Fruit fly (Drosophila melanogaster) whole organism, wandering third instar larva: ENCODE data around the gene twin.

Experiments used
- Abd-B ChIP-seq: fragments of >200 bp; optimal IDR thresholded peaks from 2 replicates; lab custom pipeline; 2017; ENCODE audit warnings: missing biosample characterization, missing genetic modification characterization
- CG32264 ChIP-seq: fragments of 200-800 bp; sonication (Bioruptor generic); optimal IDR thresholded peaks from 2 replicates; lab custom pipeline; 2016; ENCODE audit warnings: missing biosample characterization, missing genetic modification characterization
- CG9705 ChIP-seq: fragments of 200-800 bp; sonication (Bioruptor generic); optimal IDR thresholded peaks from 2 replicates; lab custom pipeline; 2018; ENCODE audit warnings: missing biosample characterization, mild to moderate bottlenecking, missing genetic modification characterization
- CrebA ChIP-seq: fragments of 200-800 bp; sonication (Bioruptor generic); optimal IDR thresholded peaks from 2 replicates; lab custom pipeline; 2016; ENCODE audit warnings: missing biosample characterization, mild to moderate bottlenecking, missing genetic modification characterization, borderline replicate concordance
- Dfd ChIP-seq: fragments of >200 bp; optimal IDR thresholded peaks from 2 replicates; lab custom pipeline; 2017; ENCODE audit warnings: missing biosample characterization, missing genetic modification characterization
- Dif ChIP-seq: fragments of 200-275, 200-300 bp; sonication (Bioruptor generic); optimal IDR thresholded peaks from 2 replicates; lab custom pipeline; 2018; ENCODE audit warnings: missing biosample characterization, missing genetic modification characterization; ENCODE audit not compliant: partially characterized antibody
- GATAd ChIP-seq: sonication (Bioruptor generic); optimal IDR thresholded peaks from 2 replicates; lab custom pipeline; 2016; ENCODE audit warnings: missing biosample characterization, missing genetic modification characterization
- HLH106 ChIP-seq: fragments of 200-800 bp; optimal IDR thresholded peaks from 3 replicates; lab custom pipeline; 2019; ENCODE audit warnings: missing biosample characterization, mild to moderate bottlenecking, missing genetic modification characterization, moderate library complexity
- Hnf4 ChIP-seq: fragments of 200-800 bp; sonication (Bioruptor generic); optimal IDR thresholded peaks from 2 replicates; lab custom pipeline; 2016; ENCODE audit warnings: missing biosample characterization, mild to moderate bottlenecking, missing genetic modification characterization
- Hr78 ChIP-seq: fragments of >200 bp; optimal IDR thresholded peaks from 2 replicates; lab custom pipeline; 2017; ENCODE audit warnings: missing biosample characterization, missing genetic modification characterization
- Hr83 ChIP-seq: fragments of 200-300 bp; sonication (Bioruptor generic); optimal IDR thresholded peaks from 2 replicates; lab custom pipeline; 2016; ENCODE audit warnings: missing biosample characterization, mild to moderate bottlenecking, missing genetic modification characterization, moderate library complexity; ENCODE audit not compliant: poor library complexity, severe bottlenecking
- Jra ChIP-seq: sonication (Bioruptor generic); optimal IDR thresholded peaks from 2 replicates; lab custom pipeline; 2016; ENCODE audit warnings: missing biosample characterization, missing genetic modification characterization
- Mio ChIP-seq: sonication (Bioruptor generic); optimal IDR thresholded peaks from 2 replicates; lab custom pipeline; 2016; ENCODE audit warnings: missing biosample characterization, missing genetic modification characterization
- Myc ChIP-seq: fragments of >200 bp; optimal IDR thresholded peaks from 2 replicates; lab custom pipeline; 2017
- N ChIP-seq: fragments of >200 bp; optimal IDR thresholded peaks from 2 replicates; lab custom pipeline; 2018; ENCODE audit warnings: missing biosample characterization, missing external identifiers, missing genetic modification characterization
- OdsH ChIP-seq: fragments of 200-800 bp; sonication (Bioruptor generic); optimal IDR thresholded peaks from 2 replicates; lab custom pipeline; 2016; ENCODE audit warnings: missing biosample characterization, mild to moderate bottlenecking, missing genetic modification characterization
- Rel ChIP-seq, 2 experiments: fragments of 200-800 bp; sonication (Bioruptor generic) in 1 of 2; optimal IDR thresholded peaks; 2 replicates in 1 of 2; 3 replicates in 1 of 2; lab custom pipeline; 2016 to 2019; ENCODE audit warnings: mild to moderate bottlenecking in 2 of 2, missing biosample characterization in 2 of 2, missing genetic modification characterization in 2 of 2, moderate library complexity in 1 of 2
- Sp1 ChIP-seq: fragments of 200-800 bp; sonication (Bioruptor generic); optimal IDR thresholded peaks from 3 replicates; lab custom pipeline; 2019; ENCODE audit warnings: missing biosample characterization, mild to moderate bottlenecking, missing genetic modification characterization, moderate library complexity
- Vsx2 ChIP-seq: fragments of 200-300, 225-300 bp; sonication (Bioruptor generic); optimal IDR thresholded peaks from 2 replicates; lab custom pipeline; 2018; ENCODE audit warnings: missing biosample characterization, missing genetic modification characterization; ENCODE audit not compliant: partially characterized antibody
- br ChIP-seq: fragments of 200-800 bp; sonication (Bioruptor generic); optimal IDR thresholded peaks from 2 replicates; lab custom pipeline; 2016; ENCODE audit warnings: missing biosample characterization, missing genetic modification characterization
- brk ChIP-seq: fragments of 200-800 bp; sonication (Bioruptor generic); optimal IDR thresholded peaks from 2 replicates; lab custom pipeline; 2016; ENCODE audit warnings: missing biosample characterization, mild to moderate bottlenecking, missing genetic modification characterization
- dl ChIP-seq, 2 experiments: fragments of 175-275, 200-275 bp in 1 of 2; fragments of 200-275 bp in 1 of 2; sonication (Bioruptor generic); optimal IDR thresholded peaks; lab custom pipeline; 2018; ENCODE audit warnings: mild to moderate bottlenecking in 2 of 2, missing biosample characterization in 2 of 2, missing genetic modification characterization in 2 of 2, moderate library complexity in 2 of 2; ENCODE audit not compliant: partially characterized antibody in 2 of 2, insufficient read depth in 1 of 2
- dmrt93B ChIP-seq: fragments of 200-800 bp; sonication (Bioruptor generic); optimal IDR thresholded peaks from 2 replicates; lab custom pipeline; 2018; ENCODE audit warnings: missing biosample characterization, mild to moderate bottlenecking, missing genetic modification characterization
- dsf ChIP-seq: sonication (Bioruptor generic); optimal IDR thresholded peaks from 2 replicates; lab custom pipeline; 2016; ENCODE audit warnings: missing biosample characterization, missing genetic modification characterization, borderline replicate concordance
- ey ChIP-seq: fragments of 200-800 bp; sonication (Bioruptor generic); optimal IDR thresholded peaks from 2 replicates; lab custom pipeline; 2016; ENCODE audit warnings: missing biosample characterization, missing genetic modification characterization
- foxo ChIP-seq, 2 experiments: fragments of 200-800 bp; sonication (Bioruptor generic); optimal IDR thresholded peaks; 2 replicates in 1 of 2; 3 replicates in 1 of 2; lab custom pipeline; 2016 to 2017; ENCODE audit warnings: missing biosample characterization in 2 of 2, missing genetic modification characterization in 2 of 2
- fru ChIP-seq: fragments of 200-800 bp; sonication (Bioruptor generic); optimal IDR thresholded peaks from 3 replicates; lab custom pipeline; 2016; ENCODE audit warnings: missing biosample characterization, mild to moderate bottlenecking, missing genetic modification characterization
- h ChIP-seq: fragments of 200-800 bp; sonication (Bioruptor generic); optimal IDR thresholded peaks from 3 replicates; lab custom pipeline; 2016; ENCODE audit warnings: missing biosample characterization, mild to moderate bottlenecking, missing genetic modification characterization
- jim ChIP-seq: fragments of 175-275, 200-325 bp; sonication (Bioruptor generic); optimal IDR thresholded peaks from 2 replicates; lab custom pipeline; 2016; ENCODE audit warnings: missing biosample characterization, mild to moderate bottlenecking, missing genetic modification characterization
- lola ChIP-seq: fragments of >200 bp; optimal IDR thresholded peaks from 2 replicates; lab custom pipeline; 2017; ENCODE audit warnings: missing biosample characterization, missing genetic modification characterization
- pan ChIP-seq: fragments of >200 bp; optimal IDR thresholded peaks from 2 replicates; lab custom pipeline; 2017
- psq ChIP-seq: fragments of 200-800 bp; sonication (Bioruptor generic); optimal IDR thresholded peaks from 3 replicates; lab custom pipeline; 2017; ENCODE audit warnings: missing biosample characterization, mild to moderate bottlenecking, missing genetic modification characterization, moderate library complexity
- rgr ChIP-seq: fragments of 200-800 bp; sonication (Bioruptor generic); optimal IDR thresholded peaks from 3 replicates; lab custom pipeline; 2016; ENCODE audit warnings: missing biosample characterization, mild to moderate bottlenecking, missing genetic modification characterization
- sage ChIP-seq: fragments of 200-800 bp; sonication (Bioruptor generic); optimal IDR thresholded peaks from 2 replicates; lab custom pipeline; 2016; ENCODE audit warnings: missing biosample characterization, mild to moderate bottlenecking, missing genetic modification characterization
- sv ChIP-seq: fragments of 200-800 bp; sonication (Bioruptor generic); optimal IDR thresholded peaks from 3 replicates; lab custom pipeline; 2016; ENCODE audit warnings: missing biosample characterization, missing genetic modification characterization
- tai ChIP-seq: sonication (Bioruptor generic); optimal IDR thresholded peaks from 2 replicates; lab custom pipeline; 2016; ENCODE audit warnings: missing biosample characterization, missing genetic modification characterization
- usp ChIP-seq: fragments of >200 bp; optimal IDR thresholded peaks from 2 replicates; lab custom pipeline; 2017; ENCODE audit warnings: missing biosample characterization, missing genetic modification characterization
- woc ChIP-seq: sonication (Bioruptor generic); optimal IDR thresholded peaks from 2 replicates; lab custom pipeline; 2016; ENCODE audit warnings: missing biosample characterization, mild to moderate bottlenecking, missing genetic modification characterization

The twin gene

DNA sequence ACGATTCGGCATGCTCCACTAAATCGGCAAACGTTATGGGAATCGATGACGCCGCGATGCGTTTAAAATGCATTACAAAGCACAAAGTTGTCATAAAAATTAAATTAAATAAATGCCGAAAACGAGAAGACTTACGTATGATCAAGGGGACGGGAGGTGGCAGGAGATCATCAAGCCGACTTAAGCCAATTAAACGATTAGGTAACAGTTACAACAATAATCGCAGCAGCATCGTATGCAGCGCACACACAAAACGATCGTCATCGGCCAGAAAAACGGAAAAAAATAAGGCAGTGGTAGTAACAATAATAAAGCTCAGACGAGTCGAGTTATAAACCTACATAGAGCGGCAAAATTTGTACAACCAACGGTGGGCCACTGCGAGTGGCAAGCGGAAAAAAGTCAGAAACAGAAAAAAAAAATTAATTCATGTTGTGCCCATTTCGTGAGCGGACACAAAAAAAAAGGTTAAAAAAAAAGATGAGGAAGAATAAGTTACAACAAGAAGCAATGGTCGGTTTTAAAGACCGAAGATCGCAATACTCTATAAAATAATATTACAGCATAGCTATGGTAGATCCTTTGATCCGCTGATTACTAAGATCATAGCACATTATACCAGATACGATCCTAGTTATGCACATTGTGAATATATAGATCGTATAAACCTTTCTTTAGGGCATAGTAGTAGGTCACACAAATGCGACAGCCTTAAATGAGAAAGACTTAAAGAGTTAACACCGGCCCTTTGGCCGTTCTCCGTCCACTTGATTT lies 15.2 kb downstream of the twin start (continued):
- TF ChIP-seq OdsH (no peak), br (no peak), usp (GFP tag; lab: Kevin White, UChicago) (no peak), CG32264 (GFP tag; lab: Kevin White, UChicago) (no peak)

DNA sequence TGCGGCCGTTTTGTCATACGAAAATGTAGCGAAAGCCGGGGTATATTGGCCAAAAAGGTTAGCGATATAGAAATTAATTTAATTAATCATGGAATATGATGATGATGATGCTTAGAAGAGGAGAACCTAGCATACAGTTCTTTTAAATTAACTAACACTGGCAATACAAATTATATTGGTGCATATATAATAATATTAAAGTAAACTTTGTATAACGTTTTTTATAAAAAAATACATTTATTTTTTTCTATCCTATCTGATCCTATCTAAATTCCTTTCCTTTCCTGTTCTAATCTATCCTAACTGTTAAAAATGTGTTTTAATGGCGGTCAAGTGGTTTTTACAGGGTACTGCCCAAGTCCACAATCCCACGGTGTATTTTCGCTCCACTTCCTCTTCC lies 15.8 kb downstream of the twin start:
- TF ChIP-seq GATAd, result no peak
- peak; percentile 23 for TF ChIP-seq OdsH
- TF ChIP-seq br, result no peak
- TF ChIP-seq Mio (GFP tag; lab: Kevin White, UChicago), result no peak
- peak; percentile 43 for TF ChIP-seq Sp1 (GFP tag; lab: Kevin White, UChicago)
- no peak for TF ChIP-seq usp (GFP tag; lab: Kevin White, UChicago)
- no peak for TF ChIP-seq Hnf4 (GFP tag; lab: Kevin White, UChicago)
- no peak for TF ChIP-seq dl (GFP tag; optimal IDR thresholded peaks at IDR 0.05; lab: Kevin White, UChicago; ENCODE audit: insufficient read depth in 1 of 2, partially characterized antibody in 2 of 2)
- TF ChIP-seq CG32264 (GFP tag; lab: Kevin White, UChicago), result no peak
- TF ChIP-seq Rel (GFP tag; optimal IDR thresholded peaks at IDR 0.05; lab: Kevin White, UChicago), result no peak
- TF ChIP-seq Rel (tag; optimal IDR thresholded peaks at IDR 0.05; lab: Kevin White, UChicago), result no peak
- TF ChIP-seq Hr83 (GFP tag; lab: Kevin White, UChicago), result no peak
- TF ChIP-seq Dfd (GFP tag; lab: Kevin White, UChicago), result no peak
- TF ChIP-seq jim (GFP tag; lab: Kevin White, UChicago), result no peak
- TF ChIP-seq sv, result no peak
- TF ChIP-seq Dif (GFP tag; lab: Kevin White, UChicago), result no peak
- no peak for TF ChIP-seq Jra (GFP tag; lab: Kevin White, UChicago)
- TF ChIP-seq Myc (lab: Kevin White, UChicago), result no peak
- no peak for TF ChIP-seq CG9705 (GFP tag; lab: Kevin White, UChicago)
- TF ChIP-seq CrebA (GFP tag; lab: Kevin White, UChicago), result no peak
- peak; percentile 41 for TF ChIP-seq psq
- TF ChIP-seq Vsx2, result no peak
- TF ChIP-seq tai (GFP tag; lab: Kevin White, UChicago), result no peak
- TF ChIP-seq Abd-B (GFP tag; lab: Kevin White, UChicago), result no peak
- TF ChIP-seq ey (GFP tag; lab: Kevin White, UChicago), result no peak
- no peak for TF ChIP-seq woc
- TF ChIP-seq fru, result no peak
- TF ChIP-seq pan, result peak; percentile 54
- peak; percentile 27 for TF ChIP-seq HLH106 (tag; lab: Kevin White, UChicago)
- no peak for TF ChIP-seq Hr78
- TF ChIP-seq dsf (GFP tag; lab: Kevin White, UChicago), result no peak
- no peak for TF ChIP-seq sage (GFP tag; lab: Kevin White, UChicago)
- TF ChIP-seq brk (GFP tag; lab: Kevin White, UChicago), result no peak
- TF ChIP-seq rgr (GFP tag; lab: Kevin White, UChicago), result peak; percentile 19
- TF ChIP-seq N (GFP tag; lab: Kevin White, UChicago), result no peak
- TF ChIP-seq lola (GFP tag; lab: Kevin White, UChicago), result no peak
- no peak for TF ChIP-seq h
- TF ChIP-seq foxo (GFP tag; optimal IDR thresholded peaks at IDR 0.05; lab: Kevin White, UChicago), result peak in 1 of 2 experiments; percentile 53
- peak; percentile 50 for TF ChIP-seq dmrt93B (GFP tag; lab: Kevin White, UChicago)
